Worm (Caenorhabditis elegans): ENCODE measurements around the gene fmo-3.

DNA sequence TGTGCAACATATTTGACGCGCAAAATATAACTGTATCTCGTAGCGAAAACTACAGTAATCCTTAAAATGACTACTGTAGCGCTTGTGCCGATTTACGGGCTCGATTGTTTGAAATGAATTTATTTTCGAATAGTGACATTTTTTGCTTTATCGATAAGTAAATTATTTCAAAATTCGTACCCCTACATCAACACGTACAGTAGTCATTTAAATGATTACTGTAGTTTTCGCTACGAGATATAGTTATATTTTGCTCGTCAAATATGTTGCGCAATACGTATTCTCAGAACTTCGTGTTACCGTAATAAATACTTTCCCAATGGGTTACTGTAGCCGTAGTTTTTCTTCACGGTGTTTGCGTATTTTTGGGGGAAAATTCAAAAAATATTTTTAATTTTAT lies 41.6 kb upstream of the fmo-3 start:
- no peak for TF ChIP-seq pqm-1 (tag; optimal IDR thresholded peaks at IDR 0.05)
- TF ChIP-seq pax-1 (tag; optimal IDR thresholded peaks at IDR 0.05), result no peak
- no peak for TF ChIP-seq ceh-14 (tag; optimal IDR thresholded peaks at IDR 0.05)
- no peak for TF ChIP-seq K02D7.2 (tag; optimal IDR thresholded peaks at IDR 0.05)
- TF ChIP-seq ceh-9 (tag; optimal IDR thresholded peaks at IDR 0.05), result no peak
- no peak for TF ChIP-seq fkh-6 (tag; optimal IDR thresholded peaks at IDR 0.05)
- TF ChIP-seq tbx-2 (tag; optimal IDR thresholded peaks at IDR 0.05), result no peak
